Worm (Caenorhabditis elegans) whole organism, mixed stage, embryonic: Measurements from ENCODE around the gene Y38E10A.14.

Experiments used
- M03D4.4 ChIP-seq: sonication (generic microtip); optimal IDR thresholded peaks from 2 replicates; lab custom pipeline; 2017; ENCODE audit warnings: mild to moderate bottlenecking, missing genetic modification characterization, missing compliant biosample characterization
- bed-3 ChIP-seq: fragments of 200-800 bp; sonication (Bioruptor generic); optimal IDR thresholded peaks from 3 replicates; lab custom pipeline; 2018; ENCODE audit warnings: mild to moderate bottlenecking, missing genetic modification characterization, moderate library complexity, missing compliant biosample characterization
- blmp-1 ChIP-seq: fragments of 150-350 bp; optimal IDR thresholded peaks from 2 replicates; lab custom pipeline; 2014; ENCODE audit warnings: missing biosample characterization, missing genetic modification characterization
- ceh-39 ChIP-seq: fragments of 150-350 bp; optimal IDR thresholded peaks from 2 replicates; lab custom pipeline; 2014; ENCODE audit warnings: missing biosample characterization, missing genetic modification characterization
- ceh-43 ChIP-seq: fragments of 200-800 bp; sonication (Bioruptor generic); optimal IDR thresholded peaks from 2 replicates; lab custom pipeline; 2018; ENCODE audit warnings: mild to moderate bottlenecking, missing genetic modification characterization, moderate library complexity, missing compliant biosample characterization
- ceh-83 ChIP-seq: fragments of 200-800 bp; sonication (Bioruptor generic); optimal IDR thresholded peaks from 2 replicates; lab custom pipeline; 2018; ENCODE audit warnings: mild to moderate bottlenecking, missing genetic modification characterization, missing compliant biosample characterization
- cnd-1 ChIP-seq: fragments of 200-800 bp; sonication (Bioruptor generic); optimal IDR thresholded peaks from 2 replicates; lab custom pipeline; 2018; ENCODE audit warnings: mild to moderate bottlenecking, missing genetic modification characterization, missing compliant biosample characterization
- elt-1 ChIP-seq: sonication (generic microtip); optimal IDR thresholded peaks from 2 replicates; lab custom pipeline; 2017; ENCODE audit warnings: missing genetic modification characterization, mild to moderate bottlenecking, missing compliant biosample characterization, antibody characterized with exemption, moderate library complexity, borderline replicate concordance; ENCODE audit not compliant: insufficient read depth
- elt-3 ChIP-seq: fragments of 150-350 bp; optimal IDR thresholded peaks from 2 replicates; lab custom pipeline; 2014; ENCODE audit warnings: missing biosample characterization, missing genetic modification characterization
- flh-1 ChIP-seq: fragments of 200-800 bp; sonication (Bioruptor generic); optimal IDR thresholded peaks from 2 replicates; lab custom pipeline; 2018; ENCODE audit warnings: mild to moderate bottlenecking, missing genetic modification characterization, moderate library complexity, missing compliant biosample characterization
- ham-2 ChIP-seq: fragments of 200-800 bp; sonication (Bioruptor generic); optimal IDR thresholded peaks from 2 replicates; lab custom pipeline; 2018; ENCODE audit warnings: mild to moderate bottlenecking, missing genetic modification characterization, missing compliant biosample characterization
- hlh-1 ChIP-seq: fragments of 150-350 bp; optimal IDR thresholded peaks from 2 replicates; lab custom pipeline; 2014; ENCODE audit warnings: missing biosample characterization, missing genetic modification reagents, missing genetic modification characterization
- lin-13 ChIP-seq: fragments of 150-350 bp; optimal IDR thresholded peaks from 2 replicates; lab custom pipeline; 2014; ENCODE audit warnings: missing biosample characterization, missing genetic modification characterization
- lin-32 ChIP-seq: fragments of 200-800 bp; sonication (Bioruptor generic); optimal IDR thresholded peaks from 2 replicates; lab custom pipeline; 2018; ENCODE audit warnings: mild to moderate bottlenecking, missing genetic modification characterization, missing compliant biosample characterization
- lsy-2 ChIP-seq: fragments of 150-350 bp; optimal IDR thresholded peaks from 2 replicates; lab custom pipeline; 2014; ENCODE audit warnings: missing biosample characterization, missing genetic modification characterization
- mab-5 ChIP-seq: fragments of 150-350 bp; optimal IDR thresholded peaks from 2 replicates; lab custom pipeline; 2014; ENCODE audit warnings: missing biosample characterization, missing genetic modification characterization
- mep-1 ChIP-seq: fragments of 150-350 bp; optimal IDR thresholded peaks from 2 replicates; lab custom pipeline; 2017; ENCODE audit warnings: missing biosample characterization, missing genetic modification reagents, missing genetic modification characterization, inconsistent platforms
- mls-2 ChIP-seq: sonication (generic microtip); optimal IDR thresholded peaks from 2 replicates; lab custom pipeline; 2016; ENCODE audit warnings: mild to moderate bottlenecking, missing genetic modification characterization, moderate library complexity, missing compliant biosample characterization
- nhr-12 ChIP-seq: fragments of 150-350 bp; optimal IDR thresholded peaks from 2 replicates; lab custom pipeline; 2014; ENCODE audit warnings: missing biosample characterization, missing genetic modification characterization
- nhr-2 ChIP-seq: fragments of 150-350 bp; optimal IDR thresholded peaks from 2 replicates; lab custom pipeline; 2014; ENCODE audit warnings: missing biosample characterization, missing genetic modification characterization
- nhr-237 ChIP-seq: fragments of 150-350 bp; optimal IDR thresholded peaks from 2 replicates; lab custom pipeline; 2014; ENCODE audit warnings: missing biosample characterization, missing genetic modification characterization
- nhr-28 ChIP-seq: fragments of 150-350 bp; optimal IDR thresholded peaks from 2 replicates; lab custom pipeline; 2014; ENCODE audit warnings: missing biosample characterization, missing genetic modification characterization
- nhr-76 ChIP-seq: sonication (generic microtip); optimal IDR thresholded peaks from 2 replicates; lab custom pipeline; 2017; ENCODE audit warnings: missing biosample characterization, missing genetic modification characterization
- pha-4 ChIP-seq: fragments of 150-350 bp; optimal IDR thresholded peaks from 2 replicates; lab custom pipeline; 2018; ENCODE audit warnings: missing biosample characterization, missing genetic modification reagents, missing genetic modification characterization
- sem-2 ChIP-seq: fragments of 200-800 bp; sonication (Bioruptor generic); optimal IDR thresholded peaks from 2 replicates; lab custom pipeline; 2018; ENCODE audit warnings: mild to moderate bottlenecking, missing genetic modification characterization, missing compliant biosample characterization
- snpc-4 ChIP-seq: fragments of 150-350 bp; optimal IDR thresholded peaks from 2 replicates; lab custom pipeline; 2014; ENCODE audit warnings: missing biosample characterization, missing genetic modification characterization
- sptf-1 ChIP-seq: sonication (generic microtip); optimal IDR thresholded peaks from 2 replicates; lab custom pipeline; 2017; ENCODE audit warnings: mild to moderate bottlenecking, missing genetic modification characterization, moderate library complexity, missing compliant biosample characterization
- tbx-8 ChIP-seq: fragments of 200-800 bp; sonication (Bioruptor generic); optimal IDR thresholded peaks from 2 replicates; lab custom pipeline; 2018; ENCODE audit warnings: mild to moderate bottlenecking, missing genetic modification characterization, moderate library complexity, missing compliant biosample characterization
- unc-120 ChIP-seq: sonication (generic microtip); optimal IDR thresholded peaks from 2 replicates; lab custom pipeline; 2017; ENCODE audit warnings: missing genetic modification characterization, missing compliant biosample characterization; ENCODE audit not compliant: poor library complexity, severe bottlenecking
- unc-39 ChIP-seq: fragments of 150-350 bp; optimal IDR thresholded peaks from 2 replicates; lab custom pipeline; 2014; ENCODE audit warnings: missing biosample characterization, missing genetic modification characterization
- unc-62 ChIP-seq: fragments of 150-350 bp; optimal IDR thresholded peaks from 2 replicates; lab custom pipeline; 2014; ENCODE audit warnings: missing biosample characterization, missing genetic modification reagents, missing genetic modification characterization
- zip-8 ChIP-seq: fragments of 150-350 bp; optimal IDR thresholded peaks from 2 replicates; lab custom pipeline; 2014; ENCODE audit warnings: missing biosample characterization, missing genetic modification characterization
- ztf-11 ChIP-seq: fragments of 150-350 bp; optimal IDR thresholded peaks from 2 replicates; lab custom pipeline; 2014; ENCODE audit warnings: missing biosample characterization, missing genetic modification characterization

Gene Y38E10A.14

ce11 chrII:12654447-12654846, 30.1 kb upstream of the Y38E10A.14 start, which contains the start of gene rgs-4:
TSS of gene rgs-4 (plus strand) at chrII:12654747.
- TF ChIP-seq nhr-76 (tag; lab: Kevin White, UChicago) (no peak), ceh-83 (GFP tag; lab: Kevin White, UChicago) (no peak), flh-1 (GFP tag; lab: Kevin White, UChicago) (no peak), ztf-11 (tag; lab: Kevin White, UChicago) (no peak), nhr-12 (tag; lab: Kevin White, UChicago) (no peak), pha-4 (tag; lab: Kevin White, UChicago) (no peak), elt-3 (tag; lab: Kevin White, UChicago) (no peak), unc-62 (GFP tag; lab: Kevin White, UChicago) (no peak), nhr-2 (no peak), mls-2 (no peak), tbx-8 (GFP tag; lab: Kevin White, UChicago) (no peak), unc-120 (tag; lab: Kevin White, UChicago) (no peak), mep-1 (no peak), bed-3 (GFP tag; lab: Kevin White, UChicago) (no peak), lin-13 (no peak)
- TF ChIP-seq, all 35 proteins: peak for 0

- TF ChIP-seq unc-39 (tag; lab: Kevin White, UChicago) (no peak), zip-8 (tag; lab: Kevin White, UChicago) (no peak), M03D4.4 (tag; lab: Kevin White, UChicago) (no peak), ceh-43 (no peak), sem-2 (GFP tag; lab: Kevin White, UChicago) (no peak), snpc-4 (tag; lab: Kevin White, UChicago) (no peak), lsy-2 (tag; lab: Kevin White, UChicago) (no peak), nhr-12 (tag; lab: Kevin White, UChicago) (no peak), nhr-237 (tag; lab: Kevin White, UChicago) (no peak), nhr-28 (tag; lab: Kevin White, UChicago) (no peak), elt-1 (tag; lab: Kevin White, UChicago) (no peak), blmp-1 (tag; lab: Kevin White, UChicago) (no peak), sptf-1 (tag; lab: Kevin White, UChicago) (no peak), nhr-2 (no peak), nhr-76 (tag; lab: Kevin White, UChicago) (no peak), mls-2 (no peak), hlh-1 (tag; lab: Kevin White, UChicago) (no peak), lin-32 (GFP tag; lab: Kevin White, UChicago) (no peak)
These were observed 16.0 kb upstream of the Y38E10A.14 start, which contains the start of gene nhr-235 for ce11 chrII:12640370-12640769. TSS of gene nhr-235 (plus strand) at chrII:12640670.

ce11 chrII:12636602-12637001, 12.3 kb upstream of the Y38E10A.14 start, which contains the start of gene nhr-234:
TSS of gene nhr-234 (plus strand) at chrII:12636678.
- TF ChIP-seq mls-2 (no peak), cnd-1 (tag; lab: Kevin White, UChicago) (no peak), nhr-12 (tag; lab: Kevin White, UChicago) (no peak), lin-13 (no peak), flh-1 (GFP tag; lab: Kevin White, UChicago) (no peak), unc-62 (GFP tag; lab: Kevin White, UChicago) (no peak), mab-5 (tag; lab: Kevin White, UChicago) (no peak), sptf-1 (tag; lab: Kevin White, UChicago) (no peak), ceh-39 (tag; lab: Kevin White, UChicago) (no peak), zip-8 (tag; lab: Kevin White, UChicago) (no peak), nhr-237 (tag; lab: Kevin White, UChicago) (no peak), tbx-8 (GFP tag; lab: Kevin White, UChicago) (no peak)

ce11 chrII:12634749-12635318, 10.5 kb upstream of the Y38E10A.14 start, which contains the start of gene Y38E10A.17:
TSS of gene Y38E10A.17 (minus strand) at chrII:12634799.
- TF ChIP-seq ceh-39 (tag; lab: Kevin White, UChicago) (no peak), ceh-83 (GFP tag; lab: Kevin White, UChicago) (no peak), elt-3 (tag; lab: Kevin White, UChicago) (no peak), ceh-43 (no peak), nhr-28 (tag; lab: Kevin White, UChicago) (no peak), nhr-237 (tag; lab: Kevin White, UChicago) (no peak), unc-62 (GFP tag; lab: Kevin White, UChicago) (no peak), lin-32 (GFP tag; lab: Kevin White, UChicago) (no peak), nhr-12 (tag; lab: Kevin White, UChicago) (no peak), sptf-1 (tag; lab: Kevin White, UChicago) (no peak), mab-5 (tag; lab: Kevin White, UChicago) (no peak), cnd-1 (tag; lab: Kevin White, UChicago) (no peak), ham-2 (GFP tag; lab: Kevin White, UChicago) (no peak), pha-4 (tag; lab: Kevin White, UChicago) (no peak), hlh-1 (tag; lab: Kevin White, UChicago) (no peak), unc-39 (tag; lab: Kevin White, UChicago) (no peak), mls-2 (no peak)
